Fruit fly (Drosophila melanogaster) whole organism, embryonic: ENCODE measurements around the gene chrb.

Source experiments
- Aef1 ChIP-seq: fragments of 200-800 bp; sonication (Bioruptor generic); IDR thresholded peaks from 3 replicates; pipeline ENCODE4 v1.3.6; 2022; ENCODE audit warnings: missing biosample characterization, missing genetic modification characterization
- Atf6 ChIP-seq: fragments of 200-800 bp; sonication (Bioruptor generic); IDR thresholded peaks from 2 replicates; pipeline ENCODE4 v1.3.6; 2022; ENCODE audit warnings: missing biosample characterization, missing genetic modification characterization
- Bgb ChIP-seq: fragments of 200-800 bp; sonication (Bioruptor generic); IDR thresholded peaks from 2 replicates; pipeline ENCODE4 v1.3.6; 2022; ENCODE audit warnings: missing biosample characterization, missing genetic modification characterization; ENCODE audit not compliant: partially characterized antibody
- Bteb2 ChIP-seq: fragments of 200-800 bp; sonication (Bioruptor generic); optimal IDR thresholded peaks from 2 replicates; lab custom pipeline; 2016; ENCODE audit warnings: missing biosample characterization, missing genetic modification characterization
- C15 ChIP-seq: fragments of 200-800 bp; sonication (Bioruptor generic); IDR thresholded peaks from 3 replicates; pipeline ENCODE4 v1.3.6; 2022; ENCODE audit warnings: missing biosample characterization, missing genetic modification characterization
- CG10274 ChIP-seq: fragments of 200-800 bp; sonication (Bioruptor generic); optimal IDR thresholded peaks from 3 replicates; lab custom pipeline; 2017; ENCODE audit warnings: missing biosample characterization, mild to moderate bottlenecking, missing genetic modification characterization
- CG12299 ChIP-seq: fragments of 200-800 bp; sonication (Bioruptor generic); optimal IDR thresholded peaks from 2 replicates; lab custom pipeline; 2018; ENCODE audit warnings: missing biosample characterization, mild to moderate bottlenecking, missing genetic modification characterization
- CG14441 ChIP-seq: fragments of 200-800 bp; sonication (Bioruptor generic); IDR thresholded peaks from 2 replicates; pipeline ENCODE4 v1.3.6; 2022; ENCODE audit warnings: missing biosample characterization, missing genetic modification characterization
- CG14710 ChIP-seq: fragments of 200-800 bp; sonication (Bioruptor generic); optimal IDR thresholded peaks from 3 replicates; lab custom pipeline; 2019; ENCODE audit warnings: missing biosample characterization, mild to moderate bottlenecking, missing genetic modification characterization, moderate library complexity
- CG17568 ChIP-seq: fragments of 200-800 bp; sonication (Bioruptor generic); optimal IDR thresholded peaks from 2 replicates; lab custom pipeline; 2018; ENCODE audit warnings: missing biosample characterization, mild to moderate bottlenecking, missing genetic modification characterization, moderate library complexity
- CG17912 ChIP-seq: fragments of 200-800 bp; sonication (Bioruptor generic); optimal IDR thresholded peaks from 2 replicates; lab custom pipeline; 2018; ENCODE audit warnings: missing biosample characterization, mild to moderate bottlenecking, missing genetic modification characterization
- CG18262 ChIP-seq: fragments of 200-800 bp; optimal IDR thresholded peaks from 3 replicates; lab custom pipeline; 2019; ENCODE audit warnings: missing biosample characterization, mild to moderate bottlenecking, missing genetic modification characterization, moderate library complexity
- CG2129 ChIP-seq: fragments of 200-800 bp; sonication (Bioruptor generic); IDR thresholded peaks from 2 replicates; pipeline ENCODE4 v1.3.6; 2022; ENCODE audit warnings: missing biosample characterization, missing genetic modification characterization; ENCODE audit not compliant: partially characterized antibody
- CG33557 ChIP-seq: fragments of 200-800 bp; sonication (Bioruptor generic); optimal IDR thresholded peaks from 2 replicates; lab custom pipeline; 2019; ENCODE audit warnings: missing biosample characterization, mild to moderate bottlenecking, missing genetic modification characterization, moderate library complexity
- CG8359 ChIP-seq: fragments of 200-800 bp; sonication (Bioruptor generic); optimal IDR thresholded peaks from 2 replicates; lab custom pipeline; 2017; ENCODE audit warnings: missing biosample characterization, mild to moderate bottlenecking, missing genetic modification characterization, borderline replicate concordance
- Dll ChIP-seq: fragments of 200-800 bp; sonication (Bioruptor generic); IDR thresholded peaks from 4 replicates; pipeline ENCODE4 v1.3.6; 2022; ENCODE audit warnings: missing biosample characterization, missing genetic modification characterization; ENCODE audit not compliant: partially characterized antibody
- Doc2 ChIP-seq: fragments of 200-800 bp; sonication (Bioruptor generic); IDR thresholded peaks from 2 replicates; pipeline ENCODE4 v1.3.6; 2022; ENCODE audit warnings: missing biosample characterization, missing genetic modification characterization
- Dp ChIP-seq: fragments of 200-800 bp; sonication (Bioruptor generic); optimal IDR thresholded peaks from 2 replicates; lab custom pipeline; 2018; ENCODE audit warnings: missing biosample characterization, mild to moderate bottlenecking, missing genetic modification characterization, moderate library complexity
- Eip74EF ChIP-seq, 2 experiments: fragments of 200-800 bp in 1 of 2; fragments of >200 bp in 1 of 2; sonication (Bioruptor generic) in 1 of 2; optimal IDR thresholded peaks; 2 replicates each; lab custom pipeline; 2017 to 2019; ENCODE audit warnings: missing biosample characterization in 2 of 2, missing genetic modification characterization in 2 of 2, mild to moderate bottlenecking in 1 of 2, moderate library complexity in 1 of 2
- HLH4C ChIP-seq: fragments of 200-800 bp; sonication (Bioruptor generic); IDR thresholded peaks from 3 replicates; pipeline ENCODE4 v1.3.6; 2022; ENCODE audit warnings: missing biosample characterization, missing genetic modification characterization; ENCODE audit not compliant: partially characterized antibody
- HmgZ ChIP-seq: fragments of 200-800 bp; sonication (Bioruptor generic); optimal IDR thresholded peaks from 2 replicates; lab custom pipeline; 2018; ENCODE audit warnings: missing biosample characterization, mild to moderate bottlenecking, missing genetic modification characterization
- Lhr ChIP-seq: fragments of 200-800 bp; sonication (Bioruptor generic); optimal IDR thresholded peaks from 3 replicates; lab custom pipeline; 2017; ENCODE audit warnings: mild to moderate bottlenecking, missing biosample characterization, missing genetic modification reagents, missing genetic modification characterization
- Optix ChIP-seq: fragments of 200-800 bp; sonication (Bioruptor generic); IDR thresholded peaks from 3 replicates; pipeline ENCODE4 v1.3.6; 2022; ENCODE audit warnings: missing biosample characterization, missing genetic modification characterization
- Tbp ChIP-seq: fragments of >200 bp; optimal IDR thresholded peaks from 2 replicates; lab custom pipeline; 2018; ENCODE audit warnings: missing biosample characterization, missing genetic modification characterization
- Xrp1 ChIP-seq: fragments of 200-800 bp; sonication (Bioruptor generic); IDR thresholded peaks from 2 replicates; pipeline ENCODE4 v1.3.6; 2022; ENCODE audit warnings: missing biosample characterization, missing genetic modification characterization
- ash1 ChIP-seq: fragments of 200-800 bp; sonication (Bioruptor generic); optimal IDR thresholded peaks from 2 replicates; lab custom pipeline; 2018; ENCODE audit warnings: missing biosample characterization, mild to moderate bottlenecking, missing genetic modification characterization
- az2 ChIP-seq: fragments of 200-800 bp; sonication (Bioruptor generic); optimal IDR thresholded peaks from 3 replicates; lab custom pipeline; 2016; ENCODE audit warnings: missing biosample characterization, missing genetic modification characterization
- bigmax ChIP-seq: fragments of 200-800 bp; sonication (Bioruptor generic); optimal IDR thresholded peaks from 2 replicates; lab custom pipeline; 2018; ENCODE audit warnings: missing biosample characterization, mild to moderate bottlenecking, missing genetic modification characterization
- cas ChIP-seq: fragments of 200-800 bp; sonication (Bioruptor generic); IDR thresholded peaks from 2 replicates; pipeline ENCODE4 v1.3.6; 2022; ENCODE audit warnings: missing biosample characterization, missing genetic modification characterization
- chn ChIP-seq: fragments of 200-800 bp; sonication (Bioruptor generic); optimal IDR thresholded peaks from 2 replicates; lab custom pipeline; 2016; ENCODE audit warnings: missing biosample characterization, missing genetic modification characterization
- cwo ChIP-seq: fragments of 200-800 bp; sonication (Bioruptor generic); optimal IDR thresholded peaks from 3 replicates; lab custom pipeline; 2017; ENCODE audit warnings: missing biosample characterization, missing genetic modification characterization, mild to moderate bottlenecking, moderate library complexity, missing genetic modification reagents
- dimm ChIP-seq: fragments of 200-800 bp; sonication (Bioruptor generic); IDR thresholded peaks from 2 replicates; pipeline ENCODE4 v1.3.6; 2022; ENCODE audit warnings: missing biosample characterization, missing genetic modification characterization
- esg ChIP-seq: fragments of 200-800 bp; sonication (Bioruptor generic); conservative IDR thresholded peaks from 2 replicates; pipeline ENCODE4 v1.3.6; 2022; ENCODE audit warnings: missing biosample characterization, missing genetic modification characterization
- exex ChIP-seq: fragments of 200-800 bp; sonication (Bioruptor generic); optimal IDR thresholded peaks from 4 replicates; lab custom pipeline; 2018; ENCODE audit warnings: missing biosample characterization, mild to moderate bottlenecking, missing genetic modification characterization, moderate library complexity
- gcm2 ChIP-seq: fragments of 200-800 bp; sonication (Bioruptor generic); optimal IDR thresholded peaks from 2 replicates; lab custom pipeline; 2016; ENCODE audit warnings: missing biosample characterization, missing genetic modification characterization
- knrl ChIP-seq: fragments of 200-800 bp; sonication (Bioruptor generic); IDR thresholded peaks from 3 replicates; pipeline ENCODE4 v1.3.6; 2022; ENCODE audit warnings: missing biosample characterization, missing genetic modification characterization; ENCODE audit not compliant: partially characterized antibody
- maf-S ChIP-seq: fragments of 200-800 bp; sonication (Bioruptor generic); optimal IDR thresholded peaks from 2 replicates; lab custom pipeline; 2016; ENCODE audit warnings: missing biosample characterization, missing genetic modification characterization
- mld ChIP-seq: fragments of 200-800 bp; sonication (Bioruptor generic); IDR thresholded peaks from 3 replicates; pipeline ENCODE4 v1.3.6; 2022; ENCODE audit warnings: missing biosample characterization, missing genetic modification characterization; ENCODE audit not compliant: partially characterized antibody
- nerfin-2 ChIP-seq: fragments of 200-800 bp; sonication (Bioruptor generic); IDR thresholded peaks from 2 replicates; pipeline ENCODE4 v1.3.6; 2022; ENCODE audit warnings: missing biosample characterization, missing genetic modification characterization; ENCODE audit not compliant: partially characterized antibody
- oc ChIP-seq: fragments of 200-800 bp; sonication (Bioruptor generic); optimal IDR thresholded peaks from 2 replicates; lab custom pipeline; 2018; ENCODE audit warnings: missing biosample characterization, mild to moderate bottlenecking, missing genetic modification characterization, moderate library complexity
- p53 ChIP-seq: fragments of 200-800 bp; sonication (Bioruptor generic); optimal IDR thresholded peaks from 2 replicates; lab custom pipeline; 2016; ENCODE audit warnings: missing biosample characterization, missing genetic modification characterization
- peb ChIP-seq: fragments of 200-800 bp; sonication (Bioruptor generic); IDR thresholded peaks from 2 replicates; pipeline ENCODE4 v1.3.6; 2022; ENCODE audit warnings: missing biosample characterization, missing genetic modification characterization
- repo ChIP-seq: fragments of 200-800 bp; sonication (Bioruptor generic); optimal IDR thresholded peaks from 2 replicates; lab custom pipeline; 2016; ENCODE audit warnings: missing biosample characterization, missing genetic modification characterization
- schlank ChIP-seq: fragments of 200-800 bp; sonication (Bioruptor generic); optimal IDR thresholded peaks from 2 replicates; lab custom pipeline; 2018; ENCODE audit warnings: missing biosample characterization, mild to moderate bottlenecking, missing genetic modification characterization
- scrt ChIP-seq: fragments of 200-800 bp; sonication (Bioruptor generic); optimal IDR thresholded peaks from 2 replicates; lab custom pipeline; 2018; ENCODE audit warnings: missing biosample characterization, mild to moderate bottlenecking, missing genetic modification characterization, moderate library complexity
- slbo ChIP-seq: fragments of 200-800 bp; sonication (Bioruptor generic); IDR thresholded peaks from 2 replicates; pipeline ENCODE4 v1.3.6; 2022; ENCODE audit warnings: missing biosample characterization, missing genetic modification characterization
- ssp ChIP-seq: fragments of 200-800 bp; sonication (Bioruptor generic); IDR thresholded peaks from 2 replicates; pipeline ENCODE4 v1.3.6; 2022; ENCODE audit warnings: missing biosample characterization, missing genetic modification characterization
- sug ChIP-seq: fragments of 200-800 bp; optimal IDR thresholded peaks from 2 replicates; lab custom pipeline; 2019; ENCODE audit warnings: missing biosample characterization, mild to moderate bottlenecking, missing genetic modification characterization, moderate library complexity
- tx ChIP-seq: fragments of 200-800 bp; sonication (Bioruptor generic); optimal IDR thresholded peaks from 2 replicates; lab custom pipeline; 2016; ENCODE audit warnings: missing biosample characterization, missing genetic modification characterization
- wek ChIP-seq: fragments of 200-800 bp; sonication (Bioruptor generic); optimal IDR thresholded peaks from 3 replicates; lab custom pipeline; 2018; ENCODE audit warnings: missing biosample characterization, mild to moderate bottlenecking, missing genetic modification characterization, moderate library complexity
- z ChIP-seq: fragments of 200-800 bp; sonication (Bioruptor generic); IDR thresholded peaks from 3 replicates; pipeline ENCODE4 v1.3.6; 2022; ENCODE audit warnings: missing biosample characterization, missing genetic modification characterization

chrb gene

DNA sequence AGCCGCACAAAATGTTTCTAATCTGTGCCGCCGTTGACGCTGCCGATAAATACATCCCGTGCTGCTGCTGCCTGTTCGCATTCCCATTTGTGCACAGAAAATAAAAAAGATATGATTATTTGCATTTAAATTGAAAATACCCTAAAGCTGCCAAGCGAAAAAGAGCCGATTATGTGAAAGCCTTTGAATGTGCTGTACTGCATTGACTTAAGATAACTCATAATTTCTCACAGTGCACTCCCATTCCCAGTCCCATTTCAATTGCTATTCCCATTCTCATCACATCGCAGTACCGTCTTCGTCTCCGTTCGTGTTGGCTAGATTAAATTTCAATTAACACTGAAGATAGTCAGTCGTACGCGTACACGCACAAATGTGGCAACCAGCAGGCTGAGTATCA, 38.4 kb upstream of the chrb start (continued):
- TF ChIP-seq Tbp, result no peak
- peak; percentile 24; the same call in 1 of the 3 replicates for TF ChIP-seq Aef1 (GFP tag; lab: Robert Waterston, UW)
- peak; percentile 27 for TF ChIP-seq scrt (GFP tag; lab: Kevin White, UChicago)
- peak; percentile 65; the same call in 1 of the 2 replicates for TF ChIP-seq Atf6 (GFP tag; lab: Robert Waterston, UW)
- TF ChIP-seq esg (GFP tag; lab: Robert Waterston, UW), result peak; percentile 67
- no peak for TF ChIP-seq Dll (GFP tag; lab: Robert Waterston, UW)
- no peak for TF ChIP-seq ash1 (GFP tag; lab: Kevin White, UChicago)
- no peak for TF ChIP-seq schlank (tag; lab: Kevin White, UChicago)
- TF ChIP-seq CG18262 (tag; lab: Kevin White, UChicago), result peak; percentile 53
- peak; percentile 37 for TF ChIP-seq cwo (GFP tag; lab: Kevin White, UChicago)
- no peak for TF ChIP-seq cas (GFP tag; lab: Robert Waterston, UW)
- no peak for TF ChIP-seq CG12299 (tag; lab: Kevin White, UChicago)
- no peak for TF ChIP-seq z (GFP tag; lab: Robert Waterston, UW)
- no peak for TF ChIP-seq Doc2 (GFP tag; lab: Robert Waterston, UW)
- no peak for TF ChIP-seq sug (tag; lab: Kevin White, UChicago)
- no peak for TF ChIP-seq maf-S (GFP tag; lab: Kevin White, UChicago)
- no peak for TF ChIP-seq CG17912 (GFP tag; lab: Kevin White, UChicago)
- no peak for TF ChIP-seq bigmax (GFP tag; lab: Kevin White, UChicago)
- TF ChIP-seq dimm (GFP tag; lab: Robert Waterston, UW), result peak; percentile 63
- no peak for TF ChIP-seq Dp (GFP tag; lab: Kevin White, UChicago)
- no peak for TF ChIP-seq HLH4C (GFP tag; lab: Robert Waterston, UW)
- no peak for TF ChIP-seq mld (GFP tag; lab: Robert Waterston, UW)
- no peak for TF ChIP-seq HmgZ (tag; lab: Kevin White, UChicago)
- peak; percentile 54 for TF ChIP-seq chn (GFP tag; lab: Kevin White, UChicago)
- peak; percentile 75 for TF ChIP-seq slbo
- TF ChIP-seq CG8359 (GFP tag; lab: Kevin White, UChicago), result no peak
- peak; percentile 16 for TF ChIP-seq tx
- TF ChIP-seq CG17568, result peak; percentile 11
- peak; percentile 13 for TF ChIP-seq gcm2 (GFP tag; lab: Kevin White, UChicago)
- peak; percentile 76 for TF ChIP-seq Optix (GFP tag; lab: Robert Waterston, UW)
- peak; percentile 56 for TF ChIP-seq CG14441
- peak; percentile 66 for TF ChIP-seq Xrp1 (GFP tag; lab: Robert Waterston, UW)
- peak; percentile 33 for TF ChIP-seq CG14710 (tag; lab: Kevin White, UChicago)
- TF ChIP-seq knrl (GFP tag; lab: Robert Waterston, UW), result no peak
- TF ChIP-seq nerfin-2, result no peak
- no peak for TF ChIP-seq oc
- TF ChIP-seq wek (GFP tag; lab: Kevin White, UChicago), result no peak
- TF ChIP-seq ssp (GFP tag; lab: Robert Waterston, UW), result no peak
- peak; percentile 59 for TF ChIP-seq az2 (GFP tag; lab: Kevin White, UChicago)
- TF ChIP-seq peb (GFP tag; lab: Robert Waterston, UW), result no peak
- no peak for TF ChIP-seq CG2129
- no peak for TF ChIP-seq Bteb2
- no peak for TF ChIP-seq Eip74EF (GFP tag; optimal IDR thresholded peaks at IDR 0.05; lab: Kevin White, UChicago)
- no peak for TF ChIP-seq Lhr (GFP tag; lab: Kevin White, UChicago)
- TF ChIP-seq CG10274 (GFP tag; lab: Kevin White, UChicago), result no peak
- TF ChIP-seq Bgb (GFP tag; lab: Robert Waterston, UW), result no peak
- TF ChIP-seq C15 (GFP tag; lab: Robert Waterston, UW), result no peak
- TF ChIP-seq p53, result peak; percentile 16
- no peak for TF ChIP-seq exex (tag; lab: Kevin White, UChicago)
- no peak for TF ChIP-seq CG33557 (GFP tag; lab: Kevin White, UChicago)
- TF ChIP-seq repo (GFP tag; lab: Kevin White, UChicago), result peak; percentile 42
